Fruit fly (Drosophila melanogaster) whole organism, embryonic: ENCODE data around the gene CG8289.

Experiments used
- BtbVII ChIP-seq: fragments of 200-800 bp; sonication (Bioruptor generic); optimal IDR thresholded peaks from 3 replicates; lab custom pipeline; 2017; ENCODE audit warnings: missing biosample characterization, mild to moderate bottlenecking, missing genetic modification characterization
- CG10147 ChIP-seq: fragments of 200-800 bp; sonication (Bioruptor generic); optimal IDR thresholded peaks from 2 replicates; lab custom pipeline; 2019; ENCODE audit warnings: missing biosample characterization, mild to moderate bottlenecking, missing genetic modification characterization, moderate library complexity
- CG1024 ChIP-seq: fragments of 200-800 bp; sonication (Bioruptor generic); IDR thresholded peaks from 2 replicates; pipeline ENCODE4 v1.3.6; 2022; ENCODE audit warnings: missing biosample characterization, missing genetic modification characterization
- CG10321 ChIP-seq: fragments of 200-800 bp; sonication (Bioruptor generic); IDR thresholded peaks from 2 replicates; pipeline ENCODE4 v1.3.6; 2022; ENCODE audit warnings: missing biosample characterization, missing genetic modification characterization
- CG11456 ChIP-seq: fragments of 200-800 bp; sonication (Bioruptor generic); IDR thresholded peaks from 3 replicates; pipeline ENCODE4 v1.3.6; 2022; ENCODE audit warnings: missing biosample characterization, missing genetic modification characterization
- CG12104 ChIP-seq: fragments of 200-800 bp; sonication (Bioruptor generic); optimal IDR thresholded peaks from 3 replicates; lab custom pipeline; 2016; ENCODE audit warnings: missing biosample characterization, missing genetic modification characterization
- CG12155 ChIP-seq: fragments of 200-800 bp; sonication (Bioruptor generic); optimal IDR thresholded peaks from 3 replicates; lab custom pipeline; 2016; ENCODE audit warnings: missing biosample characterization, missing genetic modification characterization
- CG12236 ChIP-seq: fragments of 200-800 bp; sonication (Bioruptor generic); optimal IDR thresholded peaks from 2 replicates; lab custom pipeline; 2016; ENCODE audit warnings: missing biosample characterization, missing genetic modification characterization
- CG12299 ChIP-seq: fragments of 200-800 bp; sonication (Bioruptor generic); optimal IDR thresholded peaks from 2 replicates; lab custom pipeline; 2018; ENCODE audit warnings: missing biosample characterization, mild to moderate bottlenecking, missing genetic modification characterization
- CG13123 ChIP-seq: fragments of 200-800 bp; sonication (Bioruptor generic); optimal IDR thresholded peaks from 2 replicates; lab custom pipeline; 2016; ENCODE audit warnings: missing biosample characterization, missing genetic modification characterization
- CG13296 ChIP-seq: fragments of 200-800 bp; sonication (Bioruptor generic); optimal IDR thresholded peaks from 3 replicates; lab custom pipeline; 2018; ENCODE audit warnings: missing biosample characterization, mild to moderate bottlenecking, missing genetic modification characterization
- CG15479 ChIP-seq: fragments of 200-800 bp; sonication (Bioruptor generic); optimal IDR thresholded peaks from 3 replicates; lab custom pipeline; 2019; ENCODE audit warnings: missing biosample characterization, mild to moderate bottlenecking, missing genetic modification characterization, moderate library complexity
- CG16863 ChIP-seq: fragments of 200-800 bp; sonication (Bioruptor generic); optimal IDR thresholded peaks from 3 replicates; lab custom pipeline; 2016; ENCODE audit warnings: missing biosample characterization, missing genetic modification characterization
- CG17328 ChIP-seq: fragments of 200-800 bp; sonication (Bioruptor generic); IDR thresholded peaks from 2 replicates; pipeline ENCODE4 v1.3.6; 2022; ENCODE audit warnings: missing biosample characterization, missing genetic modification characterization
- CG17612 ChIP-seq: fragments of 200-800 bp; sonication (Bioruptor generic); IDR thresholded peaks from 2 replicates; pipeline ENCODE4 v1.3.6; 2022; ENCODE audit warnings: missing biosample characterization, missing genetic modification characterization
- CG2129 ChIP-seq: fragments of 200-800 bp; sonication (Bioruptor generic); IDR thresholded peaks from 2 replicates; pipeline ENCODE4 v1.3.6; 2022; ENCODE audit warnings: missing biosample characterization, missing genetic modification characterization; ENCODE audit not compliant: partially characterized antibody
- CG2889 ChIP-seq: fragments of 200-800 bp; sonication (Bioruptor generic); IDR thresholded peaks from 3 replicates; pipeline ENCODE4 v1.3.6; 2022; ENCODE audit warnings: missing biosample characterization, missing genetic modification characterization
- CG30431 ChIP-seq: fragments of 200-800 bp; sonication (Bioruptor generic); optimal IDR thresholded peaks from 2 replicates; lab custom pipeline; 2017; ENCODE audit warnings: missing biosample characterization, missing genetic modification characterization
- CG3281 ChIP-seq: fragments of 200-800 bp; sonication (Bioruptor generic); optimal IDR thresholded peaks from 3 replicates; lab custom pipeline; 2017; ENCODE audit warnings: missing biosample characterization, mild to moderate bottlenecking, missing genetic modification characterization
- CG4730 ChIP-seq: fragments of 200-800 bp; sonication (Bioruptor generic); IDR thresholded peaks from 2 replicates; pipeline ENCODE4 v1.3.6; 2022; ENCODE audit warnings: missing biosample characterization, missing genetic modification characterization
- CG7556 ChIP-seq: fragments of 200-800 bp; sonication (Bioruptor generic); optimal IDR thresholded peaks from 2 replicates; lab custom pipeline; 2017; ENCODE audit warnings: missing biosample characterization, mild to moderate bottlenecking, missing genetic modification characterization
- CG8290 ChIP-seq, 3 experiments: fragments of 200-800 bp; sonication (Bioruptor generic); optimal IDR thresholded peaks; 2 replicates each; lab custom pipeline; 2016 to 2019; ENCODE audit warnings: missing biosample characterization in 3 of 3, missing genetic modification characterization in 3 of 3, mild to moderate bottlenecking in 2 of 3, moderate library complexity in 1 of 3
- CG8765 ChIP-seq: fragments of 200-800 bp; sonication (Bioruptor generic); IDR thresholded peaks from 2 replicates; pipeline ENCODE4 v1.3.6; 2022; ENCODE audit warnings: missing biosample characterization, missing genetic modification characterization
- CkIIα-i1 ChIP-seq: fragments of 200-800 bp; sonication (Bioruptor generic); IDR thresholded peaks from 2 replicates; pipeline ENCODE4 v1.3.6; 2022; ENCODE audit warnings: missing biosample characterization, missing genetic modification characterization
- Dfd ChIP-seq, 2 experiments: fragments of >200 bp; optimal IDR thresholded peaks; 2 replicates each; lab custom pipeline; 2017; ENCODE audit warnings: missing biosample characterization in 2 of 2, missing genetic modification characterization in 2 of 2
- Dll ChIP-seq: fragments of 200-800 bp; sonication (Bioruptor generic); IDR thresholded peaks from 4 replicates; pipeline ENCODE4 v1.3.6; 2022; ENCODE audit warnings: missing biosample characterization, missing genetic modification characterization; ENCODE audit not compliant: partially characterized antibody
- Doc3 ChIP-seq: fragments of 200-800 bp; sonication (Bioruptor generic); IDR thresholded peaks from 3 replicates; pipeline ENCODE4 v1.3.6; 2022; ENCODE audit warnings: missing biosample characterization, missing genetic modification characterization; ENCODE audit not compliant: partially characterized antibody
- E2f1 ChIP-seq: fragments of 200-800 bp; sonication (Bioruptor generic); IDR thresholded peaks from 2 replicates; pipeline ENCODE4 v1.3.6; 2022; ENCODE audit warnings: missing biosample characterization, missing genetic modification characterization
- Jarid2 ChIP-seq: fragments of 200-800 bp; sonication (Bioruptor generic); optimal IDR thresholded peaks from 3 replicates; lab custom pipeline; 2017; ENCODE audit warnings: mild to moderate bottlenecking, missing biosample characterization, missing genetic modification reagents, missing genetic modification characterization
- Max ChIP-seq: fragments of 200-800 bp; sonication (Bioruptor generic); optimal IDR thresholded peaks from 2 replicates; lab custom pipeline; 2016; ENCODE audit warnings: missing biosample characterization, mild to moderate bottlenecking, missing genetic modification characterization
- NC2β ChIP-seq: fragments of 200-800 bp; sonication (Bioruptor generic); optimal IDR thresholded peaks from 2 replicates; lab custom pipeline; 2016; ENCODE audit warnings: missing biosample characterization, missing genetic modification characterization
- Poxn ChIP-seq: fragments of 200-800 bp; sonication (Bioruptor generic); IDR thresholded peaks from 2 replicates; pipeline ENCODE4 v1.3.6; 2022; ENCODE audit warnings: missing biosample characterization, missing genetic modification characterization
- Sox102F ChIP-seq: fragments of 200-800 bp; sonication (Bioruptor generic); optimal IDR thresholded peaks from 2 replicates; lab custom pipeline; 2018; ENCODE audit warnings: missing biosample characterization, mild to moderate bottlenecking, missing genetic modification characterization, moderate library complexity
- Sry-δ ChIP-seq: fragments of 200-800 bp; sonication (Bioruptor generic); optimal IDR thresholded peaks from 2 replicates; lab custom pipeline; 2016; ENCODE audit warnings: missing biosample characterization, missing genetic modification characterization
- YL-1 ChIP-seq: fragments of 200-800 bp; sonication (Bioruptor generic); optimal IDR thresholded peaks from 3 replicates; lab custom pipeline; 2017; ENCODE audit warnings: missing biosample characterization, mild to moderate bottlenecking, missing genetic modification characterization
- ap ChIP-seq: fragments of 200-800 bp; sonication (Bioruptor generic); IDR thresholded peaks from 2 replicates; pipeline ENCODE4 v1.3.6; 2022; ENCODE audit warnings: missing biosample characterization, missing genetic modification characterization
- chif ChIP-seq, 2 experiments: fragments of 200-800 bp; sonication (Bioruptor generic); optimal IDR thresholded peaks; 3 replicates each; lab custom pipeline; 2016; ENCODE audit warnings: missing biosample characterization in 2 of 2, missing genetic modification characterization in 2 of 2
- dati ChIP-seq: fragments of 200-800 bp; sonication (Bioruptor generic); IDR thresholded peaks from 2 replicates; pipeline ENCODE4 v1.3.6; 2022; ENCODE audit warnings: missing biosample characterization, missing genetic modification characterization
- dmrt99B ChIP-seq: fragments of 200-800 bp; sonication (Bioruptor generic); optimal IDR thresholded peaks from 2 replicates; lab custom pipeline; 2018; ENCODE audit warnings: missing biosample characterization, mild to moderate bottlenecking, missing genetic modification characterization, moderate library complexity
- gcm2 ChIP-seq: fragments of 200-800 bp; sonication (Bioruptor generic); optimal IDR thresholded peaks from 2 replicates; lab custom pipeline; 2016; ENCODE audit warnings: missing biosample characterization, missing genetic modification characterization
- h ChIP-seq: fragments of >200 bp; optimal IDR thresholded peaks from 2 replicates; lab custom pipeline; 2017
- ham ChIP-seq: fragments of 200-800 bp; sonication (Bioruptor generic); IDR thresholded peaks from 2 replicates; pipeline ENCODE4 v1.3.6; 2022; ENCODE audit warnings: missing biosample characterization, missing genetic modification characterization
- jing ChIP-seq: fragments of 200-800 bp; sonication (Bioruptor generic); optimal IDR thresholded peaks from 2 replicates; lab custom pipeline; 2018; ENCODE audit warnings: missing biosample characterization, mild to moderate bottlenecking, missing genetic modification characterization
- knrl ChIP-seq: fragments of 200-800 bp; sonication (Bioruptor generic); IDR thresholded peaks from 3 replicates; pipeline ENCODE4 v1.3.6; 2022; ENCODE audit warnings: missing biosample characterization, missing genetic modification characterization; ENCODE audit not compliant: partially characterized antibody
- scrt ChIP-seq: fragments of 200-800 bp; sonication (Bioruptor generic); optimal IDR thresholded peaks from 2 replicates; lab custom pipeline; 2018; ENCODE audit warnings: missing biosample characterization, mild to moderate bottlenecking, missing genetic modification characterization, moderate library complexity
- ssp ChIP-seq: fragments of 200-800 bp; sonication (Bioruptor generic); IDR thresholded peaks from 2 replicates; pipeline ENCODE4 v1.3.6; 2022; ENCODE audit warnings: missing biosample characterization, missing genetic modification characterization
- trh ChIP-seq: fragments of 200-800 bp; sonication (Bioruptor generic); optimal IDR thresholded peaks from 2 replicates; lab custom pipeline; 2016; ENCODE audit warnings: missing biosample characterization, missing genetic modification characterization
- tx ChIP-seq: fragments of 200-800 bp; sonication (Bioruptor generic); optimal IDR thresholded peaks from 2 replicates; lab custom pipeline; 2016; ENCODE audit warnings: missing biosample characterization, missing genetic modification characterization
- wdn ChIP-seq: fragments of 200-800 bp; sonication (Bioruptor generic); IDR thresholded peaks from 2 replicates; pipeline ENCODE4 v1.3.6; 2022; ENCODE audit warnings: missing biosample characterization, missing genetic modification characterization
- z ChIP-seq: fragments of 200-800 bp; sonication (Bioruptor generic); IDR thresholded peaks from 3 replicates; pipeline ENCODE4 v1.3.6; 2022; ENCODE audit warnings: missing biosample characterization, missing genetic modification characterization
- zfh2 ChIP-seq: fragments of 200-800 bp; sonication (Bioruptor generic); optimal IDR thresholded peaks from 2 replicates; lab custom pipeline; 2016; ENCODE audit warnings: missing biosample characterization, missing genetic modification characterization

The CG8289 gene

dm6 chrX:17595822-17596221, 40.0 kb downstream of the CG8289 start (continued):
- TF ChIP-seq BtbVII (GFP tag; lab: Kevin White, UChicago) (peak; percentile 75), CG12236 (GFP tag; lab: Kevin White, UChicago) (no peak), Doc3 (GFP tag; lab: Robert Waterston, UW) (no peak), CG17612 (peak; percentile 64; the same call in 1 of the 2 replicates), CG2129 (no peak), zfh2 (GFP tag; lab: Kevin White, UChicago) (peak; percentile 76), CkIIα-i1 (0 out of 2 replicates have a peak, but pooled peaks have one; percentile 51), ham (GFP tag; lab: Robert Waterston, UW) (no peak), z (GFP tag; lab: Robert Waterston, UW) (no peak), CG15479 (GFP tag; lab: Kevin White, UChicago) (no peak), CG7556 (GFP tag; lab: Kevin White, UChicago) (peak; percentile 69), CG2889 (GFP tag; lab: Robert Waterston, UW) (peak; percentile 82), CG4730 (GFP tag; lab: Robert Waterston, UW) (peak; percentile 79), CG12299 (tag; lab: Kevin White, UChicago) (peak; percentile 12), Poxn (GFP tag; lab: Robert Waterston, UW) (peak; percentile 75), gcm2 (no peak), Sox102F (GFP tag; lab: Kevin White, UChicago) (peak; percentile 78), CG12104 (GFP tag; lab: Kevin White, UChicago) (peak; percentile 47), jing (no peak), scrt (peak; percentile 73), CG8290 (GFP tag; optimal IDR thresholded peaks at IDR 0.05; lab: Kevin White, UChicago) (no peak), CG8290 (tag; optimal IDR thresholded peaks at IDR 0.05; lab: Kevin White, UChicago) (no peak), wdn (peak; percentile 85), CG13296 (GFP tag; lab: Kevin White, UChicago) (peak; percentile 77), Max (GFP tag; lab: Kevin White, UChicago) (peak; percentile 81), CG3281 (GFP tag; lab: Kevin White, UChicago) (peak; percentile 85), Sry-δ (peak; percentile 7), h (lab: Kevin White, UChicago) (no peak), CG16863 (GFP tag; lab: Kevin White, UChicago) (peak; percentile 23), Dll (GFP tag; lab: Robert Waterston, UW) (no peak), CG8765 (peak; percentile 32; the same call in 1 of the 2 replicates), CG10321 (GFP tag; lab: Robert Waterston, UW) (peak; percentile 52; the same call in 1 of the 2 replicates), dati (GFP tag; lab: Robert Waterston, UW) (no peak), knrl (no peak), NC2β (GFP tag; lab: Kevin White, UChicago) (peak; percentile 1), E2f1 (GFP tag; lab: Robert Waterston, UW) (peak; percentile 80), CG10147 (GFP tag; lab: Kevin White, UChicago) (peak; percentile 86), ap (GFP tag; lab: Robert Waterston, UW) (peak; percentile 70), Dfd (GFP tag; optimal IDR thresholded peaks at IDR 0.05; lab: Kevin White, UChicago) (no peak), YL-1 (GFP tag; lab: Kevin White, UChicago) (no peak), CG13123 (GFP tag; lab: Kevin White, UChicago) (peak; percentile 15), chif (GFP tag; optimal IDR thresholded peaks at IDR 0.05; lab: Kevin White, UChicago) (peak; percentile 27 to 57), CG17328 (GFP tag; lab: Robert Waterston, UW) (peak; percentile 76), Jarid2 (GFP tag; lab: Kevin White, UChicago) (no peak), CG11456 (GFP tag; lab: Robert Waterston, UW) (peak; percentile 89), trh (peak; percentile 67), dmrt99B (peak; percentile 81), CG1024 (GFP tag; lab: Robert Waterston, UW) (peak; percentile 54; the same call in 1 of the 2 replicates), CG12155 (peak; percentile 72), ssp (GFP tag; lab: Robert Waterston, UW) (peak; percentile 69), tx (no peak), CG30431 (peak; percentile 36)
